Fruit fly (Drosophila melanogaster) whole organism, prepupa: ENCODE results near the gene fend.

Source experiments
- CG11762 ChIP-seq: fragments of 200-800 bp; sonication (Bioruptor generic); optimal IDR thresholded peaks from 3 replicates; lab custom pipeline; 2016; ENCODE audit warnings: missing biosample characterization, missing genetic modification characterization; ENCODE audit not compliant: insufficient read depth
- CG11902 ChIP-seq: fragments of 200-800 bp; sonication (Bioruptor generic); optimal IDR thresholded peaks from 3 replicates; lab custom pipeline; 2016; ENCODE audit warnings: missing biosample characterization, missing genetic modification characterization
- Ets21C ChIP-seq: fragments of 200-800 bp; sonication (Bioruptor generic); optimal IDR thresholded peaks from 3 replicates; lab custom pipeline; 2016; ENCODE audit warnings: missing biosample characterization, missing genetic modification characterization
- Met ChIP-seq: fragments of 200-800 bp; sonication (Bioruptor generic); optimal IDR thresholded peaks from 3 replicates; lab custom pipeline; 2016; ENCODE audit warnings: missing biosample characterization, missing genetic modification characterization
- fd85E ChIP-seq: fragments of 200-800 bp; sonication (Bioruptor generic); optimal IDR thresholded peaks from 3 replicates; lab custom pipeline; 2016; ENCODE audit warnings: missing biosample characterization, missing genetic modification characterization

dm6 chrX:9106212-9106774, 28.6 kb downstream of the fend start, which contains the start of gene Bx42:
- TF ChIP-seq CG11902 (GFP tag; lab: Kevin White, UChicago) (no peak), fd85E (GFP tag; lab: Kevin White, UChicago) (no peak), Ets21C (GFP tag; lab: Kevin White, UChicago) (no peak), Met (GFP tag; lab: Kevin White, UChicago) (no peak), CG11762 (GFP tag; lab: Kevin White, UChicago) (no peak)
